Worm (Caenorhabditis elegans) whole organism, late embryonic: Measurements from ENCODE around the gene ncx-6.

ENCODE experiments used
- Y22D7AL.16 ChIP-seq: sonication (generic microtip); optimal IDR thresholded peaks from 2 replicates; lab custom pipeline; 2016; ENCODE audit warnings: missing genetic modification characterization, missing compliant biosample characterization
- ceh-22 ChIP-seq: sonication (generic microtip); optimal IDR thresholded peaks from 2 replicates; lab custom pipeline; 2017; ENCODE audit warnings: missing biosample characterization, missing genetic modification characterization
- ceh-9 ChIP-seq: sonication (generic microtip); optimal IDR thresholded peaks from 2 replicates; lab custom pipeline; 2016; ENCODE audit warnings: mild to moderate bottlenecking, missing genetic modification characterization, inconsistent platforms, missing compliant biosample characterization
- fax-1 ChIP-seq: sonication (generic microtip); optimal IDR thresholded peaks from 2 replicates; lab custom pipeline; 2016; ENCODE audit warnings: missing genotype, missing genetic modification characterization, missing compliant biosample characterization
- lim-6 ChIP-seq: sonication (generic microtip); optimal IDR thresholded peaks from 2 replicates; lab custom pipeline; 2016; ENCODE audit warnings: missing genetic modification characterization, missing compliant biosample characterization
- pag-3 ChIP-seq: sonication (generic microtip); optimal IDR thresholded peaks from 2 replicates; lab custom pipeline; 2016; ENCODE audit warnings: missing compliant biosample characterization, missing genetic modification characterization, borderline replicate concordance
- pat-9 ChIP-seq: fragments of 200-800 bp; sonication (Bioruptor generic); optimal IDR thresholded peaks from 2 replicates; lab custom pipeline; 2018; ENCODE audit warnings: mild to moderate bottlenecking, missing genetic modification characterization, moderate library complexity, missing compliant biosample characterization
- sox-4 ChIP-seq: sonication (generic microtip); optimal IDR thresholded peaks from 2 replicates; lab custom pipeline; 2017; ENCODE audit warnings: mild to moderate bottlenecking, missing genetic modification characterization, inconsistent platforms, missing compliant biosample characterization
- unc-55 ChIP-seq: sonication (generic microtip); optimal IDR thresholded peaks from 2 replicates; lab custom pipeline; 2017; ENCODE audit warnings: missing biosample characterization, missing genetic modification reagents, missing genetic modification characterization
- unc-86 ChIP-seq: sonication (generic microtip); optimal IDR thresholded peaks from 2 replicates; lab custom pipeline; 2016; ENCODE audit warnings: missing genetic modification characterization, missing compliant biosample characterization

DNA sequence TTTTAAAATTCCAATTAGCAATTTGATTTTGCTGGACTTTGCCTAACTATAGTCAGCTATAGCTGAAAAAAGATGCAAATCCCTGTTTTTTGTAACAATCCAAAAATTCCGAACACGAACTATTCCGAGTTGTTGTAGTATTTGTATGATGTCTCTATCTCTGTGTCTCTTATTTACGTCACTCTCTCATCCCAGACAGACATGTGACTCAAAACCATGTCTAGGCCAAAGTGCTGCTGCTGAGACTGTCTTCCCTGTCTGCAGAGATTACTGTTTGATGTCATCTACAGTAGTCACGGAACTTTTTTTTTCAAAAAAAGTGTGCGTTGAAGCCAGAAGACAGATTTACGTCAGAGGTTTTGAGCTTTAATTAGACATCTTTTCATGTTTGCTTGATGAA lies 47.5 kb downstream of the ncx-6 start:
- TF ChIP-seq ceh-9 (no peak), Y22D7AL.16 (tag; lab: Kevin White, UChicago) (no peak), pag-3 (tag; lab: Kevin White, UChicago) (no peak), sox-4 (tag; lab: Kevin White, UChicago) (no peak), unc-55 (GFP tag; lab: Kevin White, UChicago) (no peak), pat-9 (tag; lab: Kevin White, UChicago) (no peak), fax-1 (tag; lab: Kevin White, UChicago) (no peak), unc-86 (tag; lab: Kevin White, UChicago) (no peak), ceh-22 (tag; lab: Kevin White, UChicago) (no peak), lim-6 (tag; lab: Kevin White, UChicago) (no peak)
